Worm (Caenorhabditis elegans) whole organism, L3 larva: ENCODE measurements around the gene K07F5.6.

Source experiments
- R02D3.7 ChIP-seq: fragments of 150-350 bp; optimal IDR thresholded peaks from 2 replicates; lab custom pipeline; 2014; ENCODE audit warnings: missing biosample characterization, missing genetic modification characterization
- ZK546.5 ChIP-seq: sonication (generic microtip); optimal IDR thresholded peaks from 2 replicates; lab custom pipeline; 2017; ENCODE audit warnings: missing biosample characterization, missing genetic modification characterization
- aly-2 ChIP-seq: fragments of 150-350 bp; optimal IDR thresholded peaks from 2 replicates; lab custom pipeline; 2014; ENCODE audit warnings: missing biosample characterization, missing genetic modification characterization
- ama-1 ChIP-seq: fragments of 150-350 bp; optimal IDR thresholded peaks from 2 replicates; lab custom pipeline; 2018
- ceh-16 ChIP-seq: sonication (generic microtip); optimal IDR thresholded peaks from 2 replicates; lab custom pipeline; 2017; ENCODE audit warnings: missing biosample characterization, missing genetic modification characterization
- ceh-28 ChIP-seq: fragments of 150-350 bp; optimal IDR thresholded peaks from 2 replicates; lab custom pipeline; 2014; ENCODE audit warnings: missing biosample characterization, missing genetic modification reagents, missing genetic modification characterization
- ceh-9 ChIP-seq: sonication (generic microtip); optimal IDR thresholded peaks from 2 replicates; lab custom pipeline; 2018; ENCODE audit warnings: missing biosample characterization, missing genetic modification characterization
- daf-12 ChIP-seq: fragments of 150-350 bp; optimal IDR thresholded peaks from 2 replicates; lab custom pipeline; 2014; ENCODE audit warnings: missing biosample characterization, missing genetic modification reagents, missing genetic modification characterization
- egl-5 ChIP-seq: fragments of 150-350 bp; optimal IDR thresholded peaks from 2 replicates; lab custom pipeline; 2017; ENCODE audit warnings: missing biosample characterization, missing genetic modification reagents, missing genetic modification characterization, inconsistent platforms
- elt-1 ChIP-seq: fragments of 150-350 bp; optimal IDR thresholded peaks from 2 replicates; lab custom pipeline; 2014; ENCODE audit warnings: missing biosample characterization, missing genetic modification characterization
- elt-2 ChIP-seq: sonication (generic microtip); optimal IDR thresholded peaks from 2 replicates; lab custom pipeline; 2016; ENCODE audit warnings: missing genetic modification reagents, mild to moderate bottlenecking, missing genetic modification characterization, missing compliant biosample characterization
- elt-3 ChIP-seq, 3 experiments: fragments of 150-350 bp in 1 of 3; sonication (generic microtip) in 2 of 3; optimal IDR thresholded peaks; 2 replicates in 2 of 3; 4 replicates in 1 of 3; lab custom pipeline; 2014 to 2017; ENCODE audit warnings: missing biosample characterization in 3 of 3, missing genetic modification characterization in 3 of 3
- eor-1 ChIP-seq, 2 experiments: fragments of 150-350 bp; optimal IDR thresholded peaks; 2 replicates each; lab custom pipeline; 2014 to 2018; ENCODE audit warnings: missing biosample characterization in 2 of 2, missing genetic modification characterization in 2 of 2
- fkh-10 ChIP-seq: sonication (generic microtip); optimal IDR thresholded peaks from 2 replicates; lab custom pipeline; 2017; ENCODE audit warnings: missing biosample characterization, missing genetic modification reagents, missing genetic modification characterization
- fkh-2 ChIP-seq: fragments of 150-350 bp; optimal IDR thresholded peaks from 2 replicates; lab custom pipeline; 2014; ENCODE audit warnings: missing biosample characterization, missing genetic modification reagents, missing genetic modification characterization
- fos-1 ChIP-seq: fragments of 150-350 bp; optimal IDR thresholded peaks from 2 replicates; lab custom pipeline; 2014; ENCODE audit warnings: missing biosample characterization, missing genetic modification characterization
- hmg-11 ChIP-seq: sonication (generic microtip); optimal IDR thresholded peaks from 2 replicates; lab custom pipeline; 2016; ENCODE audit warnings: missing genetic modification characterization, missing compliant biosample characterization
- jun-1 ChIP-seq: fragments of 150-350 bp; optimal IDR thresholded peaks from 2 replicates; lab custom pipeline; 2014; ENCODE audit warnings: missing biosample characterization, missing genetic modification reagents, missing genetic modification characterization
- lin-15B ChIP-seq: fragments of 150-350 bp; optimal IDR thresholded peaks from 2 replicates; lab custom pipeline; 2014; ENCODE audit warnings: missing biosample characterization, missing genetic modification characterization
- lin-39 ChIP-seq: fragments of 150-350 bp; optimal IDR thresholded peaks from 2 replicates; lab custom pipeline; 2018; ENCODE audit warnings: missing biosample characterization, missing genetic modification reagents, missing genetic modification characterization
- lsy-12 ChIP-seq: sonication (generic microtip); optimal IDR thresholded peaks from 2 replicates; lab custom pipeline; 2016; ENCODE audit warnings: mild to moderate bottlenecking, missing genetic modification characterization, missing compliant biosample characterization
- mdl-1 ChIP-seq: fragments of 150-350 bp; optimal IDR thresholded peaks from 2 replicates; lab custom pipeline; 2014; ENCODE audit warnings: missing biosample characterization, missing genetic modification characterization
- mml-1 ChIP-seq: fragments of 150-350 bp; sonication (generic microtip); optimal IDR thresholded peaks from 3 replicates; lab custom pipeline; 2014; ENCODE audit warnings: missing biosample characterization, missing genetic modification characterization
- nfya-1 ChIP-seq: sonication (generic microtip); optimal IDR thresholded peaks from 2 replicates; lab custom pipeline; 2017; ENCODE audit warnings: missing genetic modification characterization, mild to moderate bottlenecking, missing compliant biosample characterization, antibody characterized with exemption, moderate library complexity; ENCODE audit not compliant: insufficient read depth
- nhr-11 ChIP-seq: fragments of 150-350 bp; optimal IDR thresholded peaks from 2 replicates; lab custom pipeline; 2014; ENCODE audit warnings: missing biosample characterization, missing genetic modification characterization
- nhr-12 ChIP-seq: fragments of 150-350 bp; optimal IDR thresholded peaks from 2 replicates; lab custom pipeline; 2014; ENCODE audit warnings: missing biosample characterization, missing genetic modification characterization
- nhr-237 ChIP-seq: fragments of 150-350 bp; optimal IDR thresholded peaks from 2 replicates; lab custom pipeline; 2014; ENCODE audit warnings: missing biosample characterization, missing genetic modification characterization
- nhr-25 ChIP-seq: sonication (generic microtip); optimal IDR thresholded peaks from 2 replicates; lab custom pipeline; 2017; ENCODE audit warnings: missing biosample characterization, missing genetic modification characterization
- nhr-43 ChIP-seq: sonication (generic microtip); optimal IDR thresholded peaks from 2 replicates; lab custom pipeline; 2016; ENCODE audit warnings: mild to moderate bottlenecking, missing genetic modification characterization, missing compliant biosample characterization; ENCODE audit not compliant: poor library complexity, severe bottlenecking
- nhr-67 ChIP-seq: fragments of 150-350 bp; optimal IDR thresholded peaks from 2 replicates; lab custom pipeline; 2014; ENCODE audit warnings: missing biosample characterization, missing genetic modification characterization
- nhr-76 ChIP-seq: fragments of 150-350 bp; sonication (generic microtip); optimal IDR thresholded peaks from 5 replicates; lab custom pipeline; 2014; ENCODE audit warnings: missing biosample characterization, missing genetic modification characterization
- nhr-77 ChIP-seq: fragments of 150-350 bp; optimal IDR thresholded peaks from 2 replicates; lab custom pipeline; 2014; ENCODE audit warnings: missing biosample characterization, missing genetic modification characterization
- pha-4 ChIP-seq: fragments of 150-350 bp; optimal IDR thresholded peaks from 2 replicates; lab custom pipeline; 2014; ENCODE audit warnings: missing biosample characterization, missing genetic modification reagents, missing genetic modification characterization
- pqm-1 ChIP-seq: fragments of 150-350 bp; optimal IDR thresholded peaks from 2 replicates; lab custom pipeline; 2017; ENCODE audit warnings: missing biosample characterization, missing genetic modification characterization, inconsistent platforms
- skn-1 ChIP-seq: fragments of 150-350 bp; optimal IDR thresholded peaks from 2 replicates; lab custom pipeline; 2014; ENCODE audit warnings: missing biosample characterization, missing genetic modification characterization
- tbx-2 ChIP-seq: sonication (generic microtip); optimal IDR thresholded peaks from 2 replicates; lab custom pipeline; 2016; ENCODE audit warnings: mild to moderate bottlenecking, missing genetic modification characterization, missing compliant biosample characterization
- zag-1 ChIP-seq: fragments of 150-350 bp; optimal IDR thresholded peaks from 2 replicates; lab custom pipeline; 2014; ENCODE audit warnings: missing biosample characterization, missing genetic modification characterization
- ztf-11 ChIP-seq: fragments of 150-350 bp; optimal IDR thresholded peaks from 2 replicates; lab custom pipeline; 2014; ENCODE audit warnings: missing biosample characterization, missing genetic modification characterization
- ztf-4 ChIP-seq: fragments of 150-350 bp; optimal IDR thresholded peaks from 2 replicates; lab custom pipeline; 2014; ENCODE audit warnings: missing biosample characterization, missing genetic modification characterization

Gene K07F5.6

ce11 chrIV:9864778-9865177 is 18.3 kb upstream of the K07F5.6 start, which contains the start of the genes K07F5.15 and K07F5.22:
TSS of gene K07F5.15 (plus strand) at chrIV:9865078.
TSS of gene K07F5.22 (plus strand) at chrIV:9865078.
- TF ChIP-seq elt-3 (tag; optimal IDR thresholded peaks at IDR 0.05; lab: Kevin White, UChicago), result no peak
- TF ChIP-seq nhr-237 (tag; lab: Kevin White, UChicago), result no peak
- TF ChIP-seq elt-1 (tag; lab: Kevin White, UChicago), result no peak

ce11 chrIV:9863817-9864216 is 17.3 kb upstream of the K07F5.6 start, which contains the start of gene K07F5.16:
TSS of gene K07F5.16 (plus strand) at chrIV:9864117.
- TF ChIP-seq lin-39 (no peak), daf-12 (tag; lab: Kevin White, UChicago) (no peak), mdl-1 (tag; lab: Kevin White, UChicago) (no peak), elt-2 (tag; lab: Kevin White, UChicago) (no peak), ceh-28 (tag; lab: Kevin White, UChicago) (no peak), jun-1 (no peak), ZK546.5 (no peak), aly-2 (tag; lab: Kevin White, UChicago) (no peak), fkh-10 (GFP tag; lab: Kevin White, UChicago) (no peak), ztf-11 (tag; lab: Kevin White, UChicago) (no peak), fkh-2 (no peak), eor-1 (tag; optimal IDR thresholded peaks at IDR 0.05; lab: Kevin White, UChicago) (no peak)

DNA sequence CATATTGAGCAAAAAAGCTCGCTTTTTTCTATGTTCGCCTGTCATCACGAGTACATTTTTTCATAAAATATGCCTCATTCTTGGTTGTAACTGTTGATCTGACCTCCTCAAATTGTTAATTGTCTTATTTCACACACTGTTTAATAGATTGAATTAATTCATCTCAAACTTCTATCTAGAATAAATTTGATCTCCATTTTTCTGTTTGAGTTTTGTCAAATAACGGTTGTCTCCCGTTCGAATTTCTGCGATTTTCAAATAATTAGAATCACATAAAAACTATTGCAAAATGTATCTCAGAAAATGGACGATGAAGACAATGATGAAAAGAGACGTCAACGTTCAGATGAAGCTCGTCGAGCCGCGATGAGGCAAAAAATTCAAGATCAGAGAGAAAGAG is 15.4 kb upstream of the K07F5.6 start, which contains the start of gene K07F5.14:
TSS of gene K07F5.14 (plus strand) at position 301 of the 400 bp plus-strand sequence.
- TF ChIP-seq fos-1 (no peak), nhr-77 (tag; lab: Kevin White, UChicago) (no peak), nhr-67 (tag; lab: Kevin White, UChicago) (no peak), lsy-12 (tag; lab: Kevin White, UChicago) (no peak), pqm-1 (tag; lab: Kevin White, UChicago) (no peak), nhr-25 (no peak), daf-12 (tag; lab: Kevin White, UChicago) (no peak), ceh-16 (tag; lab: Kevin White, UChicago) (no peak), zag-1 (no peak), nfya-1 (tag; lab: Kevin White, UChicago) (no peak)

- no peak for TF ChIP-seq zag-1
- TF ChIP-seq eor-1 (tag; optimal IDR thresholded peaks at IDR 0.05; lab: Kevin White, UChicago), result no peak
- TF ChIP-seq aly-2 (tag; lab: Kevin White, UChicago), result no peak
- TF ChIP-seq mml-1 (tag; lab: Kevin White, UChicago), result no peak
- TF ChIP-seq fkh-10 (GFP tag; lab: Kevin White, UChicago), result no peak
- TF ChIP-seq nhr-237 (tag; lab: Kevin White, UChicago), result no peak
- TF ChIP-seq nhr-77 (tag; lab: Kevin White, UChicago), result no peak
- no peak for TF ChIP-seq nhr-25
- no peak for TF ChIP-seq hmg-11 (tag; lab: Kevin White, UChicago)
- no peak for TF ChIP-seq nfya-1 (tag; lab: Kevin White, UChicago)
- no peak for TF ChIP-seq ama-1 (lab: Kevin White, UChicago)
- TF ChIP-seq egl-5 (tag; lab: Kevin White, UChicago), result no peak
- TF ChIP-seq fkh-2, result no peak
- no peak for TF ChIP-seq skn-1 (tag; lab: Kevin White, UChicago)
- TF ChIP-seq nhr-76 (tag; lab: Kevin White, UChicago), result no peak
- TF ChIP-seq ceh-28 (tag; lab: Kevin White, UChicago), result no peak
- no peak for TF ChIP-seq R02D3.7 (tag; lab: Kevin White, UChicago)
- TF ChIP-seq, all 47 proteins: peak for 0
Observed at ce11 chrIV:9858970-9859369, 12.5 kb upstream of the K07F5.6 start.

- no peak for TF ChIP-seq nhr-43
- peak; percentile 0 for TF ChIP-seq pqm-1 (tag; lab: Kevin White, UChicago)
- no peak for TF ChIP-seq eor-1 (tag; optimal IDR thresholded peaks at IDR 0.05; lab: Kevin White, UChicago)
- TF ChIP-seq elt-2 (tag; lab: Kevin White, UChicago), result peak; percentile 20
- no peak for TF ChIP-seq elt-3 (tag; optimal IDR thresholded peaks at IDR 0.05; lab: Kevin White, UChicago)
- TF ChIP-seq ztf-4, result no peak
- TF ChIP-seq fkh-10 (GFP tag; lab: Kevin White, UChicago), result no peak
- no peak for TF ChIP-seq nhr-12 (tag; lab: Kevin White, UChicago)
- TF ChIP-seq nhr-25, result peak; percentile 20
- no peak for TF ChIP-seq tbx-2 (tag; lab: Kevin White, UChicago)
- peak; percentile 50 for TF ChIP-seq nfya-1 (tag; lab: Kevin White, UChicago)
- no peak for TF ChIP-seq nhr-237 (tag; lab: Kevin White, UChicago)
- no peak for TF ChIP-seq ztf-11 (tag; lab: Kevin White, UChicago)
- TF ChIP-seq fos-1, result no peak
- no peak for TF ChIP-seq mml-1 (tag; lab: Kevin White, UChicago)
- peak; percentile 82 for TF ChIP-seq pha-4 (tag; lab: Kevin White, UChicago)
- TF ChIP-seq nhr-76 (tag; lab: Kevin White, UChicago), result no peak
- no peak for TF ChIP-seq lin-39
- TF ChIP-seq lin-15B (tag; lab: Kevin White, UChicago), result peak; percentile 59
- TF ChIP-seq ceh-28 (tag; lab: Kevin White, UChicago), result no peak
- TF ChIP-seq ceh-9, result no peak
- no peak for TF ChIP-seq hmg-11 (tag; lab: Kevin White, UChicago)
- TF ChIP-seq nhr-11 (tag; lab: Kevin White, UChicago), result no peak
Observed at ce11 chrIV:9857952-9858488, 11.5 kb upstream of the K07F5.6 start, which contains the start of gene npp-1. TSS of gene npp-1 (plus strand) at chrIV:9858488.
